Fruit fly (Drosophila melanogaster): ENCODE data around the gene kipf.
A peak's percentile ranks its signal among the peaks of the same experiment; 100 is the strongest.

kipf gene

dm6 chr3R:7920196-7920595, 6.5 kb downstream of the kipf start, which contains the start of the genes CG10445 and lds (continued):
- TF ChIP-seq CG6813 (GFP tag; optimal IDR thresholded peaks at IDR 0.05) (no peak), otp (GFP tag; IDR thresholded peaks at IDR 0.05) (no peak), CG3995 (GFP tag; optimal IDR thresholded peaks at IDR 0.05) (peak; percentile 75), stwl (tag; optimal IDR thresholded peaks at IDR 0.05) (peak; percentile 90), CG6254 (GFP tag; optimal IDR thresholded peaks at IDR 0.05) (no peak), CG6683 (GFP tag; optimal IDR thresholded peaks at IDR 0.05) (no peak), Mrtf (GFP tag; IDR thresholded peaks at IDR 0.05) (no peak), E2f2 (GFP tag; IDR thresholded peaks at IDR 0.05) (peak; percentile 94), Xrp1 (GFP tag; IDR thresholded peaks at IDR 0.05) (0 out of 2 replicates have a peak, but pooled peaks have one; percentile 11), CkIIα-i1 (GFP tag; IDR thresholded peaks at IDR 0.05) (no peak), CG1602 (GFP tag; optimal IDR thresholded peaks at IDR 0.05) (no peak), fd96Cb (tag; optimal IDR thresholded peaks at IDR 0.05) (no peak), CG6791 (GFP tag; IDR thresholded peaks at IDR 0.05; ENCODE audit: partially characterized antibody) (peak; percentile 93), zf30C (GFP tag; optimal IDR thresholded peaks at IDR 0.05) (no peak), D19B (GFP tag; optimal IDR thresholded peaks at IDR 0.05) (no peak), ttk (GFP tag; IDR thresholded peaks at IDR 0.05) (no peak), ase (GFP tag; IDR thresholded peaks at IDR 0.05) (no peak), Ets97D (GFP tag; optimal IDR thresholded peaks at IDR 0.05) (peak; percentile 67), exex (tag; optimal IDR thresholded peaks at IDR 0.05) (no peak), Sry-δ (GFP tag; optimal IDR thresholded peaks at IDR 0.05) (peak; percentile 86), Vsx1 (GFP tag; optimal IDR thresholded peaks at IDR 0.05) (no peak), chm (GFP tag; IDR thresholded peaks at IDR 0.05) (no peak), Poxn (GFP tag; IDR thresholded peaks at IDR 0.05) (no peak), CG10321 (GFP tag; IDR thresholded peaks at IDR 0.05) (no peak), sc (optimal IDR thresholded peaks at IDR 0.05) (no peak), sc (GFP tag; optimal IDR thresholded peaks at IDR 0.05) (no peak), CG17328 (GFP tag; IDR thresholded peaks at IDR 0.05) (no peak), CG4424 (GFP tag; optimal IDR thresholded peaks at IDR 0.05) (no peak), oc (tag; optimal IDR thresholded peaks at IDR 0.05) (no peak), CG7928 (GFP tag; optimal IDR thresholded peaks at IDR 0.05) (no peak), CG17359 (tag; optimal IDR thresholded peaks at IDR 0.05) (no peak), CG12071 (GFP tag; optimal IDR thresholded peaks at IDR 0.05) (no peak), CG9437 (GFP tag; optimal IDR thresholded peaks at IDR 0.05) (no peak), CG5180 (GFP tag; optimal IDR thresholded peaks at IDR 0.05) (no peak), Hr39 (optimal IDR thresholded peaks at IDR 0.05) (no peak), Dip2 (GFP tag; IDR thresholded peaks at IDR 0.05) (no peak), CG4404 (GFP tag; IDR thresholded peaks at IDR 0.05) (no peak), vnd (GFP tag; IDR thresholded peaks at IDR 0.05; ENCODE audit: partially characterized antibody) (peak; percentile 87), Pdp1 (GFP tag; optimal IDR thresholded peaks at IDR 0.05) (no peak), sob (GFP tag; IDR thresholded peaks at IDR 0.05) (peak; percentile 22; the same call in 1 of the 2 replicates), Scr (GFP tag; IDR thresholded peaks at IDR 0.05; ENCODE audit: partially characterized antibody) (peak; percentile 84), CG2875 (GFP tag; optimal IDR thresholded peaks at IDR 0.05) (no peak), unc-4 (GFP tag; IDR thresholded peaks at IDR 0.05; ENCODE audit: partially characterized antibody) (peak; percentile 76), fu2 (GFP tag; optimal IDR thresholded peaks at IDR 0.05) (no peak), CG1832 (GFP tag; optimal IDR thresholded peaks at IDR 0.05) (no peak), CG4820 (GFP tag; optimal IDR thresholded peaks at IDR 0.05) (no peak), lbe (GFP tag; optimal IDR thresholded peaks at IDR 0.05) (no peak), pnt (GFP tag; optimal IDR thresholded peaks at IDR 0.05) (no peak), CG9876 (GFP tag; optimal IDR thresholded peaks at IDR 0.05) (no peak), gce (GFP tag; IDR thresholded peaks at IDR 0.05) (no peak), CG4360 (GFP tag; IDR thresholded peaks at IDR 0.05) (no peak), CG33213 (GFP tag; optimal IDR thresholded peaks at IDR 0.05) (peak; percentile 23)
